Fruit fly (Drosophila melanogaster) whole organism, embryonic: Measurements from ENCODE around the gene CG10353.

Experiments
- Adf1 ChIP-seq: fragments of 200-800 bp; sonication (Bioruptor generic); IDR thresholded peaks from 2 replicates; pipeline ENCODE4 v1.3.6; 2022; ENCODE audit warnings: missing biosample characterization, missing genetic modification characterization
- B-H2 ChIP-seq: fragments of 200-800 bp; sonication (Bioruptor generic); optimal IDR thresholded peaks from 2 replicates; lab custom pipeline; 2018; ENCODE audit warnings: missing biosample characterization, mild to moderate bottlenecking, missing genetic modification characterization
- BtbVII ChIP-seq: fragments of 200-800 bp; sonication (Bioruptor generic); optimal IDR thresholded peaks from 3 replicates; lab custom pipeline; 2017; ENCODE audit warnings: missing biosample characterization, mild to moderate bottlenecking, missing genetic modification characterization
- Bteb2 ChIP-seq: fragments of 200-800 bp; sonication (Bioruptor generic); optimal IDR thresholded peaks from 2 replicates; lab custom pipeline; 2016; ENCODE audit warnings: missing biosample characterization, missing genetic modification characterization
- CG11247 ChIP-seq: fragments of 200-800 bp; sonication (Bioruptor generic); IDR thresholded peaks from 2 replicates; pipeline ENCODE4 v1.3.6; 2022; ENCODE audit warnings: missing biosample characterization, missing genetic modification characterization
- CG11456 ChIP-seq: fragments of 200-800 bp; sonication (Bioruptor generic); IDR thresholded peaks from 3 replicates; pipeline ENCODE4 v1.3.6; 2022; ENCODE audit warnings: missing biosample characterization, missing genetic modification characterization
- CG12659 ChIP-seq: fragments of 200-800 bp; sonication (Bioruptor generic); optimal IDR thresholded peaks from 3 replicates; lab custom pipeline; 2017; ENCODE audit warnings: mild to moderate bottlenecking, missing biosample characterization, missing genetic modification reagents, missing genetic modification characterization
- CG12769 ChIP-seq: fragments of 200-800 bp; sonication (Bioruptor generic); optimal IDR thresholded peaks from 2 replicates; lab custom pipeline; 2019; ENCODE audit warnings: missing biosample characterization, mild to moderate bottlenecking, missing genetic modification characterization, moderate library complexity
- CG13894 ChIP-seq: fragments of 200-800 bp; sonication (Bioruptor generic); optimal IDR thresholded peaks from 3 replicates; lab custom pipeline; 2018; ENCODE audit warnings: missing biosample characterization, mild to moderate bottlenecking, missing genetic modification characterization, moderate library complexity
- CG15479 ChIP-seq: fragments of 200-800 bp; sonication (Bioruptor generic); optimal IDR thresholded peaks from 3 replicates; lab custom pipeline; 2019; ENCODE audit warnings: missing biosample characterization, mild to moderate bottlenecking, missing genetic modification characterization, moderate library complexity
- CG17359 ChIP-seq: fragments of 200-800 bp; sonication (Bioruptor generic); optimal IDR thresholded peaks from 3 replicates; lab custom pipeline; 2018; ENCODE audit warnings: missing biosample characterization, mild to moderate bottlenecking, missing genetic modification characterization, moderate library complexity
- CG2120 ChIP-seq: fragments of 200-800 bp; sonication (Bioruptor generic); optimal IDR thresholded peaks from 3 replicates; lab custom pipeline; 2016; ENCODE audit warnings: missing biosample characterization, missing genetic modification characterization
- CG3163 ChIP-seq: fragments of 200-800 bp; sonication (Bioruptor generic); optimal IDR thresholded peaks from 3 replicates; lab custom pipeline; 2016; ENCODE audit warnings: missing biosample characterization, missing genetic modification characterization
- CG32532 ChIP-seq: fragments of 200-800 bp; sonication (Bioruptor generic); IDR thresholded peaks from 2 replicates; pipeline ENCODE4 v1.3.6; 2022; ENCODE audit warnings: missing biosample characterization, missing genetic modification characterization
- CG3281 ChIP-seq: fragments of 200-800 bp; sonication (Bioruptor generic); optimal IDR thresholded peaks from 3 replicates; lab custom pipeline; 2017; ENCODE audit warnings: missing biosample characterization, mild to moderate bottlenecking, missing genetic modification characterization
- CG33213 ChIP-seq: fragments of 200-800 bp; sonication (Bioruptor generic); optimal IDR thresholded peaks from 3 replicates; lab custom pipeline; 2016; ENCODE audit warnings: missing biosample characterization, missing genetic modification characterization
- CG42726 ChIP-seq: fragments of 200-800 bp; sonication (Bioruptor generic); IDR thresholded peaks from 2 replicates; pipeline ENCODE4 v1.3.6; 2022; ENCODE audit warnings: missing biosample characterization, missing genetic modification characterization; ENCODE audit not compliant: partially characterized antibody
- CG4424 ChIP-seq: fragments of 200-800 bp; sonication (Bioruptor generic); optimal IDR thresholded peaks from 3 replicates; lab custom pipeline; 2016; ENCODE audit warnings: missing biosample characterization, missing genetic modification characterization
- CG6254 ChIP-seq: fragments of 200-800 bp; sonication (Bioruptor generic); optimal IDR thresholded peaks from 3 replicates; lab custom pipeline; 2017; ENCODE audit warnings: mild to moderate bottlenecking, missing biosample characterization, missing genetic modification reagents, missing genetic modification characterization
- CG7786 ChIP-seq: fragments of 200-800 bp; sonication (Bioruptor generic); optimal IDR thresholded peaks from 2 replicates; lab custom pipeline; 2016; ENCODE audit warnings: missing biosample characterization, missing genetic modification characterization
- CG8290 ChIP-seq, 3 experiments: fragments of 200-800 bp; sonication (Bioruptor generic); optimal IDR thresholded peaks; 2 replicates each; lab custom pipeline; 2016 to 2019; ENCODE audit warnings: missing biosample characterization in 3 of 3, missing genetic modification characterization in 3 of 3, mild to moderate bottlenecking in 2 of 3, moderate library complexity in 1 of 3
- CG9817 ChIP-seq: fragments of 200-800 bp; sonication (Bioruptor generic); optimal IDR thresholded peaks from 2 replicates; lab custom pipeline; 2018; ENCODE audit warnings: missing biosample characterization, mild to moderate bottlenecking, missing genetic modification characterization, moderate library complexity
- E2f2 ChIP-seq: fragments of 200-800 bp; sonication (Bioruptor generic); IDR thresholded peaks from 2 replicates; pipeline ENCODE4 v1.3.6; 2022; ENCODE audit warnings: missing biosample characterization, missing genetic modification characterization
- Elba2 ChIP-seq: fragments of 200-800 bp; sonication (Bioruptor generic); optimal IDR thresholded peaks from 3 replicates; lab custom pipeline; 2016; ENCODE audit warnings: missing biosample characterization, missing genetic modification characterization
- H2.0 ChIP-seq: fragments of 200-800 bp; sonication (Bioruptor generic); IDR thresholded peaks from 2 replicates; pipeline ENCODE4 v1.3.6; 2022; ENCODE audit warnings: missing biosample characterization, missing genetic modification characterization
- HmgD ChIP-seq: fragments of 200-800 bp; sonication (Bioruptor generic); optimal IDR thresholded peaks from 3 replicates; lab custom pipeline; 2016; ENCODE audit warnings: missing biosample characterization, missing genetic modification characterization
- Hr39 ChIP-seq: fragments of >200 bp; optimal IDR thresholded peaks from 2 replicates; lab custom pipeline; 2017
- Hr51 ChIP-seq, 2 experiments: fragments of 200-800 bp; sonication (Bioruptor generic); optimal IDR thresholded peaks; 2 replicates in 1 of 2; 3 replicates in 1 of 2; lab custom pipeline; 2016 to 2018; ENCODE audit warnings: missing biosample characterization in 2 of 2, missing genetic modification characterization in 2 of 2, mild to moderate bottlenecking in 1 of 2, moderate library complexity in 1 of 2
- Lhr ChIP-seq: fragments of 200-800 bp; sonication (Bioruptor generic); optimal IDR thresholded peaks from 3 replicates; lab custom pipeline; 2017; ENCODE audit warnings: mild to moderate bottlenecking, missing biosample characterization, missing genetic modification reagents, missing genetic modification characterization
- Lim3 ChIP-seq: fragments of 200-800 bp; sonication (Bioruptor generic); IDR thresholded peaks from 2 replicates; pipeline ENCODE4 v1.3.6; 2022; ENCODE audit warnings: missing biosample characterization, missing genetic modification characterization
- Mes4 ChIP-seq: fragments of 200-800 bp; sonication (Bioruptor generic); optimal IDR thresholded peaks from 2 replicates; lab custom pipeline; 2016; ENCODE audit warnings: missing biosample characterization, missing genetic modification characterization
- NC2α ChIP-seq: fragments of 200-800 bp; sonication (Bioruptor generic); optimal IDR thresholded peaks from 2 replicates; lab custom pipeline; 2016; ENCODE audit warnings: missing biosample characterization, missing genetic modification characterization
- Pdp1 ChIP-seq, 2 experiments: fragments of 200-800 bp; sonication (Bioruptor generic); optimal IDR thresholded peaks; 3 replicates each; lab custom pipeline; 2016; ENCODE audit warnings: missing biosample characterization in 2 of 2, missing genetic modification characterization in 2 of 2, mild to moderate bottlenecking in 1 of 2, moderate library complexity in 1 of 2
- Side ChIP-seq: fragments of 200-800 bp; sonication (Bioruptor generic); optimal IDR thresholded peaks from 2 replicates; lab custom pipeline; 2016; ENCODE audit warnings: missing biosample characterization, missing genetic modification characterization
- Sin3A ChIP-seq: fragments of >200 bp; optimal IDR thresholded peaks from 2 replicates; lab custom pipeline; 2018
- TFAM ChIP-seq: fragments of 200-800 bp; sonication (Bioruptor generic); optimal IDR thresholded peaks from 2 replicates; lab custom pipeline; 2017; ENCODE audit warnings: missing biosample characterization, missing genetic modification characterization, inconsistent platforms
- YL-1 ChIP-seq: fragments of 200-800 bp; sonication (Bioruptor generic); optimal IDR thresholded peaks from 3 replicates; lab custom pipeline; 2017; ENCODE audit warnings: missing biosample characterization, mild to moderate bottlenecking, missing genetic modification characterization
- amos ChIP-seq: fragments of 200-800 bp; sonication (Bioruptor generic); IDR thresholded peaks from 2 replicates; pipeline ENCODE4 v1.3.6; 2022; ENCODE audit warnings: missing biosample characterization, missing genetic modification characterization; ENCODE audit not compliant: partially characterized antibody
- caup ChIP-seq: fragments of 200-800 bp; sonication (Bioruptor generic); optimal IDR thresholded peaks from 3 replicates; lab custom pipeline; 2017; ENCODE audit warnings: missing biosample characterization, mild to moderate bottlenecking, missing genetic modification characterization, moderate library complexity; ENCODE audit not compliant: severe bottlenecking
- chn ChIP-seq: fragments of 200-800 bp; sonication (Bioruptor generic); optimal IDR thresholded peaks from 2 replicates; lab custom pipeline; 2016; ENCODE audit warnings: missing biosample characterization, missing genetic modification characterization
- dm ChIP-seq: fragments of 200-800 bp; sonication (Bioruptor generic); optimal IDR thresholded peaks from 3 replicates; lab custom pipeline; 2016; ENCODE audit warnings: missing biosample characterization, missing genetic modification characterization
- eyg ChIP-seq: fragments of 200-800 bp; sonication (Bioruptor generic); optimal IDR thresholded peaks from 3 replicates; lab custom pipeline; 2016; ENCODE audit warnings: missing biosample characterization, missing genetic modification characterization
- ind ChIP-seq: fragments of 200-800 bp; sonication (Bioruptor generic); optimal IDR thresholded peaks from 3 replicates; lab custom pipeline; 2016; ENCODE audit warnings: missing biosample characterization, missing genetic modification characterization
- knrl ChIP-seq: fragments of 200-800 bp; sonication (Bioruptor generic); IDR thresholded peaks from 3 replicates; pipeline ENCODE4 v1.3.6; 2022; ENCODE audit warnings: missing biosample characterization, missing genetic modification characterization; ENCODE audit not compliant: partially characterized antibody
- p53 ChIP-seq: fragments of 200-800 bp; sonication (Bioruptor generic); optimal IDR thresholded peaks from 2 replicates; lab custom pipeline; 2016; ENCODE audit warnings: missing biosample characterization, missing genetic modification characterization
- pfk ChIP-seq: fragments of 200-800 bp; sonication (Bioruptor generic); optimal IDR thresholded peaks from 2 replicates; lab custom pipeline; 2018; ENCODE audit warnings: missing biosample characterization, mild to moderate bottlenecking, missing genetic modification characterization, moderate library complexity
- ranshi ChIP-seq: fragments of 200-800 bp; sonication (Bioruptor generic); IDR thresholded peaks from 2 replicates; pipeline ENCODE4 v1.3.6; 2022; ENCODE audit warnings: missing biosample characterization, missing genetic modification characterization
- slbo ChIP-seq: fragments of 200-800 bp; sonication (Bioruptor generic); IDR thresholded peaks from 2 replicates; pipeline ENCODE4 v1.3.6; 2022; ENCODE audit warnings: missing biosample characterization, missing genetic modification characterization
- vvl ChIP-seq: fragments of 200-800 bp; sonication (Bioruptor generic); IDR thresholded peaks from 2 replicates; pipeline ENCODE4 v1.3.6; 2022; ENCODE audit warnings: missing biosample characterization, missing genetic modification characterization
- yki ChIP-seq: fragments of >200 bp; optimal IDR thresholded peaks from 3 replicates; lab custom pipeline; 2018

CG10353 gene

DNA sequence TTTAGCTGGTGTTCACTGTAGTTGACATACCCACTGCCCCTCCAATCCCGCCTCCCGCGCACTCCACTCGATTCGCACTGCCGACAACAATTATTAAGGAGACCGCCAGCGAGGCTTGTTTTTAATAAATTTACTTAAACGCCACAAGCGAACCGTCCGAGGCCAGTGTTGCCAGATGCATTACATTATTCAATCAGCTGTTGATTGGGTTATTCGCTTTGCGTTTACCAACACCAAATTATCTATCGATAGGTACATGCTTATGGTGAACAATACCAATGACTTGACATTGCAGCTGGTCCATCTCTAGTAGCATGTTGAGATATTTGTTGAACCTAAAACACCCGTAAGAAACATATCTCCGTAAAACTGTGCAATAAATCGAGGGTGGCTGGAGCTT, at the start of gene CG10353, which contains the start of gene SelG:
CG10353 (minus strand) TSS at position 187 of the 400 bp plus-strand sequence.
SelG (plus strand) TSS at position 309 of the 400 bp plus-strand sequence.
- TF ChIP-seq CG11247 (GFP tag; lab: Robert Waterston, UW) (no peak), caup (GFP tag; lab: Kevin White, UChicago) (peak; percentile 32), B-H2 (GFP tag; lab: Kevin White, UChicago) (peak; percentile 87), CG12769 (tag; lab: Kevin White, UChicago) (peak; percentile 54), CG32532 (GFP tag; lab: Robert Waterston, UW) (no peak), eyg (GFP tag; lab: Kevin White, UChicago) (peak; percentile 38), p53 (GFP tag; lab: Kevin White, UChicago) (peak; percentile 27), CG33213 (peak; percentile 57), CG12659 (peak; percentile 73), YL-1 (GFP tag; lab: Kevin White, UChicago) (peak; percentile 69), CG42726 (peak; percentile 70; the same call in 1 of the 2 replicates), CG2120 (GFP tag; lab: Kevin White, UChicago) (peak; percentile 75), CG13894 (tag; lab: Kevin White, UChicago) (peak; percentile 34), vvl (GFP tag; lab: Robert Waterston, UW) (peak; percentile 64), E2f2 (peak; percentile 46; the same call in 1 of the 2 replicates), amos (GFP tag; lab: Robert Waterston, UW) (peak; percentile 89), CG3281 (GFP tag; lab: Kevin White, UChicago) (peak; percentile 24), HmgD (GFP tag; lab: Kevin White, UChicago) (peak; percentile 53), CG7786 (GFP tag; lab: Kevin White, UChicago) (peak; percentile 43), TFAM (GFP tag; lab: Kevin White, UChicago) (no peak), Adf1 (GFP tag; lab: Robert Waterston, UW) (no peak), Bteb2 (GFP tag; lab: Kevin White, UChicago) (peak; percentile 41), Pdp1 (GFP tag; optimal IDR thresholded peaks at IDR 0.05; lab: Kevin White, UChicago) (peak; percentile 30 to 77), Side (GFP tag; lab: Kevin White, UChicago) (peak; percentile 29), ranshi (GFP tag; lab: Robert Waterston, UW) (no peak), CG11456 (GFP tag; lab: Robert Waterston, UW) (peak; percentile 54; the same call in 1 of the 3 replicates), dm (GFP tag; lab: Kevin White, UChicago) (peak; percentile 65), slbo (GFP tag; lab: Robert Waterston, UW) (peak; percentile 63), CG4424 (GFP tag; lab: Kevin White, UChicago) (peak; percentile 27), Hr39 (lab: Kevin White, UChicago) (no peak), chn (GFP tag; lab: Kevin White, UChicago) (peak; percentile 30), CG9817 (tag; lab: Kevin White, UChicago) (no peak), CG6254 (GFP tag; lab: Kevin White, UChicago) (no peak), Hr51 (GFP tag; optimal IDR thresholded peaks at IDR 0.05; lab: Kevin White, UChicago) (peak in 1 of 2 experiments; percentile 57), Elba2 (no peak), knrl (GFP tag; lab: Robert Waterston, UW) (peak; percentile 83), CG15479 (GFP tag; lab: Kevin White, UChicago) (no peak), pfk (GFP tag; lab: Kevin White, UChicago) (peak; percentile 36), ind (GFP tag; lab: Kevin White, UChicago) (peak; percentile 34), NC2α (GFP tag; lab: Kevin White, UChicago) (no peak), Lhr (GFP tag; lab: Kevin White, UChicago) (no peak), H2.0 (peak; percentile 23; the same call in 1 of the 2 replicates), yki (lab: Kevin White, UChicago) (no peak), Sin3A (lab: Kevin White, UChicago) (peak; percentile 35), CG3163 (GFP tag; lab: Kevin White, UChicago) (peak; percentile 27), CG17359 (tag; lab: Kevin White, UChicago) (no peak), Lim3 (GFP tag; lab: Robert Waterston, UW) (no peak), Mes4 (GFP tag; lab: Kevin White, UChicago) (peak; percentile 10), CG8290 (GFP tag; optimal IDR thresholded peaks at IDR 0.05; lab: Kevin White, UChicago) (peak; percentile 48), CG8290 (tag; optimal IDR thresholded peaks at IDR 0.05; lab: Kevin White, UChicago) (peak in 1 of 2 experiments; percentile 85), BtbVII (GFP tag; lab: Kevin White, UChicago) (no peak)
